Fruit fly (Drosophila melanogaster): Measurements from ENCODE around the gene CG14969.

CG14969 gene

dm6 chr3L:3377965-3378292 lies 43.2 kb upstream of the CG14969 start, which contains the start of gene Ids (continued):
- TF ChIP-seq CG14710 (tag; optimal IDR thresholded peaks at IDR 0.05) (peak; percentile 29), gt (GFP tag; IDR thresholded peaks at IDR 0.05) (no peak), Nf-YB (GFP tag; optimal IDR thresholded peaks at IDR 0.05) (peak; percentile 25), CG7556 (GFP tag; optimal IDR thresholded peaks at IDR 0.05) (peak; percentile 64), CG5245 (GFP tag; optimal IDR thresholded peaks at IDR 0.05) (peak; percentile 16), Dek (tag; optimal IDR thresholded peaks at IDR 0.05) (peak; percentile 71), CG13296 (GFP tag; optimal IDR thresholded peaks at IDR 0.05) (peak; percentile 63), h (optimal IDR thresholded peaks at IDR 0.05) (no peak), CG1647 (GFP tag; optimal IDR thresholded peaks at IDR 0.05) (peak; percentile 10), gcm (GFP tag; optimal IDR thresholded peaks at IDR 0.05) (peak; percentile 58), CG17361 (GFP tag; IDR thresholded peaks at IDR 0.05) (peak; percentile 72), CG9876 (GFP tag; optimal IDR thresholded peaks at IDR 0.05) (no peak), CG4424 (GFP tag; optimal IDR thresholded peaks at IDR 0.05) (peak; percentile 67), ro (GFP tag; IDR thresholded peaks at IDR 0.05) (peak; percentile 36; the same call in 1 of the 2 replicates), CG17612 (GFP tag; IDR thresholded peaks at IDR 0.05) (0 out of 2 replicates have a peak, but pooled peaks have one; percentile 32), bab2 (GFP tag; optimal IDR thresholded peaks at IDR 0.05) (peak; percentile 37), HLH3B (GFP tag; IDR thresholded peaks at IDR 0.05) (peak; percentile 83), CG9932 (GFP tag; IDR thresholded peaks at IDR 0.05) (peak; percentile 70), Doc2 (GFP tag; IDR thresholded peaks at IDR 0.05) (no peak), CG3847 (GFP tag; IDR thresholded peaks at IDR 0.05) (peak; percentile 68), CG6854 (GFP tag; optimal IDR thresholded peaks at IDR 0.05) (peak; percentile 34), CG11093 (GFP tag; IDR thresholded peaks at IDR 0.05) (peak; percentile 63), H15 (GFP tag; IDR thresholded peaks at IDR 0.05) (peak; percentile 79; the same call in 2 of the 3 replicates), zfh1 (GFP tag; IDR thresholded peaks at IDR 0.05) (peak; percentile 87), CG17359 (tag; optimal IDR thresholded peaks at IDR 0.05) (peak; percentile 79), tin (GFP tag; optimal IDR thresholded peaks at IDR 0.05) (peak; percentile 13), Oli (tag; optimal IDR thresholded peaks at IDR 0.05) (peak; percentile 75), Taf1 (GFP tag; IDR thresholded peaks at IDR 0.05) (peak; percentile 69; the same call in 1 of the 2 replicates), CG13287 (GFP tag; IDR thresholded peaks at IDR 0.05; ENCODE audit: partially characterized antibody) (no peak; the same call in 1 of the 2 replicates), run (tag; optimal IDR thresholded peaks at IDR 0.05) (peak; percentile 42), Hr3 (GFP tag; optimal IDR thresholded peaks at IDR 0.05) (peak; percentile 45), CG32532 (GFP tag; IDR thresholded peaks at IDR 0.05) (peak; percentile 80), Hr78 (GFP tag; optimal IDR thresholded peaks at IDR 0.05) (no peak), ken (GFP tag; IDR thresholded peaks at IDR 0.05) (peak; percentile 48; the same call in 1 of the 3 replicates), dan (GFP tag; IDR thresholded peaks at IDR 0.05) (no peak), CG1024 (GFP tag; IDR thresholded peaks at IDR 0.05) (peak; percentile 64), mld (GFP tag; IDR thresholded peaks at IDR 0.05; ENCODE audit: partially characterized antibody) (no peak), z (GFP tag; IDR thresholded peaks at IDR 0.05) (peak; percentile 20; the same call in 1 of the 3 replicates), CG11456 (GFP tag; IDR thresholded peaks at IDR 0.05) (peak; percentile 71; the same call in 2 of the 3 replicates), Ets97D (GFP tag; optimal IDR thresholded peaks at IDR 0.05) (peak; percentile 13), D19A (tag; optimal IDR thresholded peaks at IDR 0.05) (peak; percentile 68), lbe (GFP tag; optimal IDR thresholded peaks at IDR 0.05) (peak; percentile 27), lab (GFP tag; optimal IDR thresholded peaks at IDR 0.05) (no peak), YL-1 (GFP tag; optimal IDR thresholded peaks at IDR 0.05) (peak; percentile 10), CG10366 (GFP tag; IDR thresholded peaks at IDR 0.05) (peak; percentile 76), CG14014 (GFP tag; IDR thresholded peaks at IDR 0.05) (peak; percentile 75), Lpt (GFP tag; optimal IDR thresholded peaks at IDR 0.05) (no peak), CG4730 (GFP tag; IDR thresholded peaks at IDR 0.05) (peak; percentile 72), CG12299 (tag; optimal IDR thresholded peaks at IDR 0.05) (no peak), Oaz (GFP tag; IDR thresholded peaks at IDR 0.05) (peak; percentile 39; the same call in 1 of the 2 replicates), Dip3 (GFP tag; optimal IDR thresholded peaks at IDR 0.05) (peak; percentile 29), Fer3 (tag; optimal IDR thresholded peaks at IDR 0.05) (peak; percentile 68)
